Worm (Caenorhabditis elegans): ENCODE measurements around the gene mdt-26.

DNA sequence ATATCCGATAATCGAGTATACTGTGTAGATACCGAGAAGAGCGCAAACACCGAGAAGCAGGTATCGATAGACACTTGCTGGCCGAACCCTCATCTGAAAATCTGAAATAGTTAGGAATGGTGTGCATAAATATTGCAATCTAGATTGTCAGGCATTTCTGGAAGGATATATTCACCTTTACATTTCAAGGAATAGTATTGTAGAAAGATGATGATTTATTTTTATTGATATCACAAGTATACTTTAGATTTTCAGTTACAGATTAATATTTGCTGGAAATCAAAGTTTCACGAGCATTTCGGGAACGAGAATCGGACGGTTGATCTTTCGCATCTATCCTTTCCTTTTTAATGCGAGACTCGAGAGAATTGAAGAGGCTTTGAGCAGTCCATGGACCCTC lies 1.3 kb upstream of the mdt-26 start, which contains the start of gene fut-3:
- TF ChIP-seq dao-5 (tag; optimal IDR thresholded peaks at IDR 0.05) (no peak), W03F9.2 (tag; optimal IDR thresholded peaks at IDR 0.05) (no peak)

Data from whole organism, L4/young adult.